Worm (Caenorhabditis elegans): ENCODE results near the gene C16D9.3.
A peak's percentile ranks its signal among the peaks of the same experiment; 100 is the strongest.

The C16D9.3 gene

ce11 chrV:8252532-8252931 lies 12.7 kb upstream of the C16D9.3 start:
- TF ChIP-seq tab-1 (GFP tag; IDR thresholded peaks at IDR 0.05) = no peak
- no peak for TF ChIP-seq klf-2 (GFP tag; conservative IDR thresholded peaks at IDR 0.05)
- no peak for TF ChIP-seq ztf-23 (GFP tag; IDR thresholded peaks at IDR 0.05)
- no peak for TF ChIP-seq med-1 (GFP tag; optimal IDR thresholded peaks at IDR 0.05; ENCODE audit: insufficient read depth)
- TF ChIP-seq flt-1 (GFP tag; IDR thresholded peaks at IDR 0.05) = no peak
- no peak for TF ChIP-seq ref-1 (GFP tag; conservative IDR thresholded peaks at IDR 0.05)
- no peak for TF ChIP-seq T22C8.4 (GFP tag; IDR thresholded peaks at IDR 0.05)
- TF ChIP-seq ztf-29 (GFP tag; IDR thresholded peaks at IDR 0.05) = no peak
- no peak for TF ChIP-seq cog-1 (tag; optimal IDR thresholded peaks at IDR 0.05)

DNA sequence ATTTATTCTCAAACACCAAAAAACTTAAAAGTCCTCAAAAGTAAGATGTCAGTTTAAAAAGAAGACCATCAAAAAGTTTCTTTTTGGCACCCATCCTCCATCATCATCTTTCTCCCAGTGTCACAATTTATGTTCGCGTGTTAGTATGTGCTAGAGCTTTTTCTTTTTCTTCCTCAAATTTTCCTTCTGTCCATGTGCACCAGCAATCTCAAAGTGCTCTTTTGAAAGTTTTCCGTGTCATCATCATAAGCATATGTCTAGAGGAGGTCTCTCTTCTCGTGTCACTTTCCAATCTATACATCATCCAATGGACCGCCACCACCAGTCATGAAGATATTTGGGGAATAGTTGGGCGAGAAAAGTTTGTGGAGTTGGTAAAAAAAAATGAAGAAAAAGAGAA lies 11.2 kb upstream of the C16D9.3 start:
- TF ChIP-seq med-1 (GFP tag; optimal IDR thresholded peaks at IDR 0.05; ENCODE audit: insufficient read depth) (no peak), flt-1 (GFP tag; IDR thresholded peaks at IDR 0.05) (no peak), ztf-23 (GFP tag; IDR thresholded peaks at IDR 0.05) (no peak), klf-2 (GFP tag; conservative IDR thresholded peaks at IDR 0.05) (no peak), tab-1 (GFP tag; IDR thresholded peaks at IDR 0.05) (no peak), T22C8.4 (GFP tag; IDR thresholded peaks at IDR 0.05) (no peak), ztf-29 (GFP tag; IDR thresholded peaks at IDR 0.05) (no peak), ref-1 (GFP tag; conservative IDR thresholded peaks at IDR 0.05) (no peak), cog-1 (tag; optimal IDR thresholded peaks at IDR 0.05) (no peak)

- no peak for TF ChIP-seq med-1 (GFP tag; optimal IDR thresholded peaks at IDR 0.05; ENCODE audit: insufficient read depth)
- TF ChIP-seq T22C8.4 (GFP tag; IDR thresholded peaks at IDR 0.05) = no peak
- TF ChIP-seq ztf-23 (GFP tag; IDR thresholded peaks at IDR 0.05) = no peak
- TF ChIP-seq flt-1 (GFP tag; IDR thresholded peaks at IDR 0.05) = no peak
- no peak for TF ChIP-seq tab-1 (GFP tag; IDR thresholded peaks at IDR 0.05)
- no peak for TF ChIP-seq ztf-29 (GFP tag; IDR thresholded peaks at IDR 0.05)
- TF ChIP-seq klf-2 (GFP tag; conservative IDR thresholded peaks at IDR 0.05) = no peak
- no peak for TF ChIP-seq cog-1 (tag; optimal IDR thresholded peaks at IDR 0.05)
- TF ChIP-seq ref-1 (GFP tag; conservative IDR thresholded peaks at IDR 0.05) = no peak
Measured at ce11 chrV:8250208-8250607, 10.4 kb upstream of the C16D9.3 start, which contains the start of gene C16D9.6. TSS of gene C16D9.6 (minus strand) at chrV:8250308.

DNA sequence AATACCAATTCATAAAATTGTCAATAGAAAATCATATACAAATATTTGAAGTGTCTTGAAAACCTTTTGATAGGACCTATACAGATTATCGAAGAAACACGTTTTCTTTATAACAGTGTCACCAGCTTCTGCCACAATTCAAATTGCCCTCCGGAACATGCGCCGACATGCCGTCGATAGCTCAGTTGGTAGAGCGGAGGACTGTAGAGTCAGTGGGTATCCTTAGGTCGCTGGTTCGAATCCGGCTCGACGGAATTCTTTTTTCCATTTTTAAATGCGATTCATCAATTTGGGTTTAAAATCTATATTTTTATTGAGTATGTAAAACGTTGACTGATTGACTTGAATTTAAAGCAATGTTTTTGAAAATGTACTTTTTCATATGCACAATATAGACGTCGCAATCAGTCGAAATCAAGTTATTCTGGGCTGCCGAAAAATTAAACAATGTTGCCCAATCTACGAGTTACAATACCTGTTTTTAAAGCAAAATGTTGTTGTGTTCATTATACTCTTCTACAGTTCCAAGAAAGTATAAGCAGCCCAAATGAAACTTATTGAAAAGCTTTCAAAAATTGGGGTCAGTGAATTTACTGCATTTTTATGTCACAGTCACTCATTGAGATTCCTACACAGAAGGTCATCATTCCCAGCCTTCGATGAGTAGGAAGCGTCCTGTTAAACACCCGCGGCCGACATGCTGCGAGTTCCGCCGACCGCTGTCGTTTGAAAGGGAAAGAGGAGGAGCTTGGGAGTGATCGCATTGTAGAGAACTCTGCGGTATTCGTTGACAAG lies 7.7 kb upstream of the C16D9.3 start:
- 0 out of 2 replicates have a peak, but pooled peaks have one; percentile 36 for TF ChIP-seq flt-1 (GFP tag; IDR thresholded peaks at IDR 0.05)
- no peak for TF ChIP-seq T22C8.4 (GFP tag; IDR thresholded peaks at IDR 0.05)

- TF ChIP-seq med-1 (GFP tag; optimal IDR thresholded peaks at IDR 0.05; ENCODE audit: insufficient read depth) (no peak), klf-2 (GFP tag; conservative IDR thresholded peaks at IDR 0.05) (no peak), cog-1 (tag; optimal IDR thresholded peaks at IDR 0.05) (no peak), ref-1 (GFP tag; conservative IDR thresholded peaks at IDR 0.05) (no peak), T22C8.4 (GFP tag; IDR thresholded peaks at IDR 0.05) (no peak), tab-1 (GFP tag; IDR thresholded peaks at IDR 0.05) (no peak), ztf-23 (GFP tag; IDR thresholded peaks at IDR 0.05) (no peak), ztf-29 (GFP tag; IDR thresholded peaks at IDR 0.05) (no peak), flt-1 (GFP tag; IDR thresholded peaks at IDR 0.05) (no peak)
Measured at ce11 chrV:8245457-8245856, 5.6 kb upstream of the C16D9.3 start, which contains the start of gene C16D9.5. TSS of gene C16D9.5 (minus strand) at chrV:8245557.

DNA sequence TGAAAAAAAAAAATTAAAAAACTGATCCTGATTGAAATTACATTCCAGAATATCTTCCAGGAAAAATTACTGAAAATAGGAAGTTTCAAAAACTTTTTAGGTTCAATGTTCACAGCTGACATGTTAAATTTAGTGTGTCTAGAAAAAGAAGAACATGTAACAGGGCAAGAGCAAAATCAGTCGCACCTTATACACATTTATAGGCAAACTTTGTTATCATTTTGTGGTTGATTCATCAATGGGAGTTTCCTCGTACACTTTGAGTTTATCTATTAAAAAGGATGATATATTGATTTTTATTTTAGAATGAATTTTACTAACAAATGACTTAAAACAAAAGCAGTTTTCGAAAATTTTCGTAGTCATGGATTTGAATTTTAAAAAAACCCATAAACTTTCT lies 3.4 kb upstream of the C16D9.3 start:
- no peak for TF ChIP-seq ztf-23 (GFP tag; IDR thresholded peaks at IDR 0.05)
- TF ChIP-seq cog-1 (tag; optimal IDR thresholded peaks at IDR 0.05) = no peak
- TF ChIP-seq ztf-29 (GFP tag; IDR thresholded peaks at IDR 0.05) = no peak
- TF ChIP-seq tab-1 (GFP tag; IDR thresholded peaks at IDR 0.05) = no peak
- no peak for TF ChIP-seq med-1 (GFP tag; optimal IDR thresholded peaks at IDR 0.05; ENCODE audit: insufficient read depth)
- TF ChIP-seq klf-2 (GFP tag; conservative IDR thresholded peaks at IDR 0.05) = no peak
- TF ChIP-seq T22C8.4 (GFP tag; IDR thresholded peaks at IDR 0.05) = no peak
- no peak for TF ChIP-seq flt-1 (GFP tag; IDR thresholded peaks at IDR 0.05)
- no peak for TF ChIP-seq ref-1 (GFP tag; conservative IDR thresholded peaks at IDR 0.05)

DNA sequence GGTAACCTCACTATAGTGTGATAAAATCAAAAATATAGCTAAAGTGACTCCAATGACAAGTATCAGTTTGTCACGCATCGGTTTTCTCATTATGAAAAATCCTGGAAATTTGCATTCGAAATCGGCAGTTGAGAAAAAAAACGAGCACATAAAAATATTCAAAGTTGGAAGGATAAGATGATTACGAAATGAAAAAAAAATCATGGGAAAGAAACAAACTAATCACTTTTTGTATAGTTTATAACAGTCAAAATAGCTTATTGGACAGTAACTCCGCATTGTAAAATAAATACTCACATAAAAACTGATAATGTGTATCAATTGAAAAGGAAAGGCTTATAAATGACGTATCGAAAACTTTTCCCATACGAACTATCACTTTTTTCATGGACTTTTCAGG lies 3.0 kb upstream of the C16D9.3 start, which contains the start of gene C16D9.4:
TSS of gene C16D9.4 (minus strand) at position 101 of the 400 bp plus-strand sequence.
- TF ChIP-seq tab-1 (GFP tag; IDR thresholded peaks at IDR 0.05) (no peak), klf-2 (GFP tag; conservative IDR thresholded peaks at IDR 0.05) (no peak), med-1 (GFP tag; optimal IDR thresholded peaks at IDR 0.05; ENCODE audit: insufficient read depth) (no peak), T22C8.4 (GFP tag; IDR thresholded peaks at IDR 0.05) (no peak), flt-1 (GFP tag; IDR thresholded peaks at IDR 0.05) (no peak), ref-1 (GFP tag; conservative IDR thresholded peaks at IDR 0.05) (no peak), cog-1 (tag; optimal IDR thresholded peaks at IDR 0.05) (no peak), ztf-29 (GFP tag; IDR thresholded peaks at IDR 0.05) (no peak), ztf-23 (GFP tag; IDR thresholded peaks at IDR 0.05) (no peak)

DNA sequence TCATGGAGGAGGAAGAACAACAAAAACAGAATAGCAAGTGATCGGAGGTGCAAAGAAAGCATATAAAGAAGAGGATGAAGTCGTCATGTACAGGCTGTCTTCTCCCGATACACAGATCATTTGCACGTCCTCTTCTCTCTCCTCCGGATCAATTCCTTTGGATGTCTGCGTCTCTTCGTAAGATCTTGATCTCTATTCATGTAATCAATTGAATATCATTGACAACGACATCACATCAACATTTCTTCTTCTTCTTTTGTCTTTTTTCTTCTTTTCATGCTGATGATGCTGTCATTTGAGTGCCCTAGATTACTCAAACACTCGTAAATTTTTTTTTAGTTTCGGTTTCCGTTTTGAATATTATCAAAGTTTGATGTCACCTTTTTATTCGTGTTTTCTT lies 1.5 kb downstream of the C16D9.3 start, which contains the start of gene rol-3:
TSS of gene rol-3 (minus strand) at position 120 of the 400 bp plus-strand sequence.
- no peak for TF ChIP-seq ztf-29 (GFP tag; IDR thresholded peaks at IDR 0.05)
- TF ChIP-seq tab-1 (GFP tag; IDR thresholded peaks at IDR 0.05) = no peak
- no peak for TF ChIP-seq T22C8.4 (GFP tag; IDR thresholded peaks at IDR 0.05)
- TF ChIP-seq med-1 (GFP tag; optimal IDR thresholded peaks at IDR 0.05; ENCODE audit: insufficient read depth) = no peak
- no peak for TF ChIP-seq flt-1 (GFP tag; IDR thresholded peaks at IDR 0.05)

ce11 chrV:8235331-8235730 lies 4.5 kb downstream of the C16D9.3 start:
- no peak; the same call in 1 of the 2 replicates for TF ChIP-seq tab-1 (GFP tag; IDR thresholded peaks at IDR 0.05)
- TF ChIP-seq klf-2 (GFP tag; conservative IDR thresholded peaks at IDR 0.05) = no peak
- 0 out of 2 replicates have a peak, but pooled peaks have one; percentile 45 for TF ChIP-seq ztf-23 (GFP tag; IDR thresholded peaks at IDR 0.05)
- TF ChIP-seq ztf-29 (GFP tag; IDR thresholded peaks at IDR 0.05) = peak; percentile 59; the same call in 1 of the 2 replicates
- 0 out of 2 replicates have a peak, but pooled peaks have one; percentile 40 for TF ChIP-seq T22C8.4 (GFP tag; IDR thresholded peaks at IDR 0.05)
- TF ChIP-seq med-1 (GFP tag; optimal IDR thresholded peaks at IDR 0.05; ENCODE audit: insufficient read depth) = no peak
- TF ChIP-seq ref-1 (GFP tag; conservative IDR thresholded peaks at IDR 0.05) = peak; percentile 47
- TF ChIP-seq cog-1 (tag; optimal IDR thresholded peaks at IDR 0.05) = no peak
- 0 out of 2 replicates have a peak, but pooled peaks have one; percentile 68 for TF ChIP-seq flt-1 (GFP tag; IDR thresholded peaks at IDR 0.05)
